Fruit fly (Drosophila melanogaster) whole organism, embryonic: ENCODE data around the gene Drsl4.

ENCODE experiments used
- Ada2b ChIP-seq: fragments of 200-800 bp; sonication (Bioruptor generic); IDR thresholded peaks from 2 replicates; pipeline ENCODE4 v1.3.6; 2022; ENCODE audit warnings: missing biosample characterization, missing genetic modification characterization
- Atf6 ChIP-seq: fragments of 200-800 bp; sonication (Bioruptor generic); IDR thresholded peaks from 2 replicates; pipeline ENCODE4 v1.3.6; 2022; ENCODE audit warnings: missing biosample characterization, missing genetic modification characterization
- BtbVII ChIP-seq: fragments of 200-800 bp; sonication (Bioruptor generic); optimal IDR thresholded peaks from 3 replicates; lab custom pipeline; 2017; ENCODE audit warnings: missing biosample characterization, mild to moderate bottlenecking, missing genetic modification characterization
- CG10267 ChIP-seq: fragments of 200-800 bp; sonication (Bioruptor generic); optimal IDR thresholded peaks from 2 replicates; lab custom pipeline; 2018; ENCODE audit warnings: missing biosample characterization, mild to moderate bottlenecking, missing genetic modification characterization, moderate library complexity
- CG10462 ChIP-seq: fragments of 200-800 bp; sonication (Bioruptor generic); optimal IDR thresholded peaks from 2 replicates; lab custom pipeline; 2016; ENCODE audit warnings: missing biosample characterization, missing genetic modification characterization
- CG10654 ChIP-seq: fragments of 200-800 bp; sonication (Bioruptor generic); optimal IDR thresholded peaks from 2 replicates; lab custom pipeline; 2016; ENCODE audit warnings: missing biosample characterization, missing genetic modification characterization
- CG12104 ChIP-seq: fragments of 200-800 bp; sonication (Bioruptor generic); optimal IDR thresholded peaks from 3 replicates; lab custom pipeline; 2016; ENCODE audit warnings: missing biosample characterization, missing genetic modification characterization
- CG14860 ChIP-seq: fragments of 200-800 bp; sonication (Bioruptor generic); IDR thresholded peaks from 3 replicates; pipeline ENCODE4 v1.3.6; 2022; ENCODE audit warnings: missing biosample characterization, missing genetic modification characterization; ENCODE audit not compliant: partially characterized antibody
- CG14965 ChIP-seq: fragments of 200-800 bp; sonication (Bioruptor generic); optimal IDR thresholded peaks from 2 replicates; lab custom pipeline; 2016; ENCODE audit warnings: missing biosample characterization, missing genetic modification characterization, borderline replicate concordance
- CG2889 ChIP-seq: fragments of 200-800 bp; sonication (Bioruptor generic); IDR thresholded peaks from 3 replicates; pipeline ENCODE4 v1.3.6; 2022; ENCODE audit warnings: missing biosample characterization, missing genetic modification characterization
- CG32532 ChIP-seq: fragments of 200-800 bp; sonication (Bioruptor generic); IDR thresholded peaks from 2 replicates; pipeline ENCODE4 v1.3.6; 2022; ENCODE audit warnings: missing biosample characterization, missing genetic modification characterization
- CG32767 ChIP-seq: fragments of 200-800 bp; sonication (Bioruptor generic); IDR thresholded peaks from 2 replicates; pipeline ENCODE4 v1.3.6; 2022; ENCODE audit warnings: missing biosample characterization, missing genetic modification characterization
- CG32772 ChIP-seq: fragments of 200-800 bp; sonication (Bioruptor generic); IDR thresholded peaks from 2 replicates; pipeline ENCODE4 v1.3.6; 2022; ENCODE audit warnings: missing biosample characterization, missing genetic modification characterization
- CG34224 ChIP-seq: fragments of 200-800 bp; sonication (Bioruptor generic); IDR thresholded peaks from 3 replicates; pipeline ENCODE4 v1.3.6; 2022; ENCODE audit warnings: missing biosample characterization, missing genetic modification characterization; ENCODE audit not compliant: partially characterized antibody
- CG8765 ChIP-seq: fragments of 200-800 bp; sonication (Bioruptor generic); IDR thresholded peaks from 2 replicates; pipeline ENCODE4 v1.3.6; 2022; ENCODE audit warnings: missing biosample characterization, missing genetic modification characterization
- CTCF ChIP-seq: fragments of 200-800 bp; sonication (Bioruptor generic); optimal IDR thresholded peaks from 2 replicates; lab custom pipeline; 2017; ENCODE audit warnings: missing biosample characterization, mild to moderate bottlenecking, missing genetic modification characterization, moderate library complexity
- Camta ChIP-seq: fragments of 200-800 bp; sonication (Bioruptor generic); optimal IDR thresholded peaks from 2 replicates; lab custom pipeline; 2016; ENCODE audit warnings: missing biosample characterization, missing genetic modification characterization
- Chrac-16 ChIP-seq: fragments of 200-800 bp; sonication (Bioruptor generic); optimal IDR thresholded peaks from 3 replicates; lab custom pipeline; 2016; ENCODE audit warnings: missing biosample characterization, missing genetic modification characterization
- MBD-R2 ChIP-seq: fragments of 200-800 bp; sonication (Bioruptor generic); IDR thresholded peaks from 2 replicates; pipeline ENCODE4 v1.3.6; 2022; ENCODE audit warnings: missing biosample characterization, missing genetic modification characterization
- Meics ChIP-seq: fragments of 200-800 bp; sonication (Bioruptor generic); optimal IDR thresholded peaks from 2 replicates; lab custom pipeline; 2017; ENCODE audit warnings: missing biosample characterization, mild to moderate bottlenecking, missing genetic modification characterization
- NFAT ChIP-seq: fragments of 200-800 bp; sonication (Bioruptor generic); IDR thresholded peaks from 2 replicates; pipeline ENCODE4 v1.3.6; 2022; ENCODE audit warnings: missing biosample characterization, missing genetic modification characterization
- Opbp ChIP-seq: fragments of 200-800 bp; sonication (Bioruptor generic); IDR thresholded peaks from 3 replicates; pipeline ENCODE4 v1.3.6; 2022; ENCODE audit warnings: missing biosample characterization, missing genetic modification characterization; ENCODE audit not compliant: partially characterized antibody
- Sin3A ChIP-seq: fragments of >200 bp; optimal IDR thresholded peaks from 2 replicates; lab custom pipeline; 2018
- Sox102F ChIP-seq: fragments of 200-800 bp; sonication (Bioruptor generic); optimal IDR thresholded peaks from 2 replicates; lab custom pipeline; 2018; ENCODE audit warnings: missing biosample characterization, mild to moderate bottlenecking, missing genetic modification characterization, moderate library complexity
- Stat92E ChIP-seq, 3 experiments: fragments of >200 bp in 2 of 3; fragments of 200-800 bp in 1 of 3; sonication (Bioruptor generic) in 1 of 3; optimal IDR thresholded peaks; 2 replicates each; lab custom pipeline; 2017 to 2019; ENCODE audit warnings: missing biosample characterization in 3 of 3, missing genetic modification characterization in 3 of 3, mild to moderate bottlenecking in 1 of 3, moderate library complexity in 1 of 3
- Xbp1 ChIP-seq: fragments of 200-800 bp; sonication (Bioruptor generic); optimal IDR thresholded peaks from 3 replicates; lab custom pipeline; 2016; ENCODE audit warnings: missing biosample characterization, mild to moderate bottlenecking, missing genetic modification characterization
- Xrp1 ChIP-seq: fragments of 200-800 bp; sonication (Bioruptor generic); IDR thresholded peaks from 2 replicates; pipeline ENCODE4 v1.3.6; 2022; ENCODE audit warnings: missing biosample characterization, missing genetic modification characterization
- ab ChIP-seq: fragments of 200-800 bp; sonication (Bioruptor generic); optimal IDR thresholded peaks from 2 replicates; lab custom pipeline; 2016; ENCODE audit warnings: missing biosample characterization, missing genetic modification characterization
- ac ChIP-seq: fragments of 200-800 bp; sonication (Bioruptor generic); optimal IDR thresholded peaks from 3 replicates; lab custom pipeline; 2017; ENCODE audit warnings: missing biosample characterization, mild to moderate bottlenecking, missing genetic modification characterization
- ci ChIP-seq: fragments of 200-800 bp; sonication (Bioruptor generic); IDR thresholded peaks from 3 replicates; pipeline ENCODE4 v1.3.6; 2022; ENCODE audit warnings: missing biosample characterization, missing genetic modification characterization
- corto ChIP-seq: fragments of 200-800 bp; sonication (Bioruptor generic); optimal IDR thresholded peaks from 2 replicates; lab custom pipeline; 2016; ENCODE audit warnings: missing biosample characterization, mild to moderate bottlenecking, missing genetic modification characterization, moderate library complexity
- emc ChIP-seq: fragments of 200-800 bp; sonication (Bioruptor generic); optimal IDR thresholded peaks from 2 replicates; lab custom pipeline; 2016; ENCODE audit warnings: missing biosample characterization, missing genetic modification characterization
- en ChIP-seq: fragments of 200-800 bp; sonication (Bioruptor generic); optimal IDR thresholded peaks from 2 replicates; lab custom pipeline; 2016; ENCODE audit warnings: missing biosample characterization, missing genetic modification characterization
- gro ChIP-seq: fragments of 200-800 bp; sonication (Bioruptor generic); optimal IDR thresholded peaks from 2 replicates; lab custom pipeline; 2016; ENCODE audit warnings: missing biosample characterization, missing genetic modification characterization
- gsb ChIP-seq: fragments of 200-800 bp; sonication (Bioruptor generic); IDR thresholded peaks from 2 replicates; pipeline ENCODE4 v1.3.6; 2022; ENCODE audit warnings: missing biosample characterization, missing genetic modification characterization
- ind ChIP-seq: fragments of 200-800 bp; sonication (Bioruptor generic); optimal IDR thresholded peaks from 3 replicates; lab custom pipeline; 2016; ENCODE audit warnings: missing biosample characterization, missing genetic modification characterization
- jing ChIP-seq: fragments of 200-800 bp; sonication (Bioruptor generic); optimal IDR thresholded peaks from 2 replicates; lab custom pipeline; 2018; ENCODE audit warnings: missing biosample characterization, mild to moderate bottlenecking, missing genetic modification characterization
- jumu ChIP-seq: fragments of 200-800 bp; sonication (Bioruptor generic); optimal IDR thresholded peaks from 3 replicates; lab custom pipeline; 2016; ENCODE audit warnings: missing biosample characterization, missing genetic modification characterization
- luna ChIP-seq: fragments of 200-800 bp; sonication (Bioruptor generic); optimal IDR thresholded peaks from 2 replicates; lab custom pipeline; 2016; ENCODE audit warnings: missing biosample characterization, missing genetic modification characterization
- org-1 ChIP-seq: fragments of 200-800 bp; sonication (Bioruptor generic); optimal IDR thresholded peaks from 2 replicates; lab custom pipeline; 2017; ENCODE audit warnings: missing biosample characterization, missing genetic modification characterization
- run ChIP-seq: fragments of 200-800 bp; sonication (Bioruptor generic); optimal IDR thresholded peaks from 3 replicates; lab custom pipeline; 2018; ENCODE audit warnings: missing biosample characterization, mild to moderate bottlenecking, missing genetic modification characterization
- sc ChIP-seq, 3 experiments: fragments of >200 bp in 2 of 3; fragments of 200-800 bp in 1 of 3; sonication (Bioruptor generic) in 1 of 3; optimal IDR thresholded peaks; 2 replicates in 2 of 3; 3 replicates in 1 of 3; lab custom pipeline; 2017; ENCODE audit warnings: mild to moderate bottlenecking in 1 of 3, missing biosample characterization in 1 of 3, missing genetic modification characterization in 1 of 3, missing genetic modification reagents in 1 of 3
- sd ChIP-seq: fragments of 200-800 bp; sonication (Bioruptor generic); optimal IDR thresholded peaks from 3 replicates; lab custom pipeline; 2018; ENCODE audit warnings: missing biosample characterization, mild to moderate bottlenecking, missing genetic modification characterization, moderate library complexity
- slou ChIP-seq: fragments of 200-800 bp; sonication (Bioruptor generic); optimal IDR thresholded peaks from 3 replicates; lab custom pipeline; 2016; ENCODE audit warnings: missing biosample characterization, missing genetic modification characterization
- stc ChIP-seq: fragments of 200-800 bp; sonication (Bioruptor generic); IDR thresholded peaks from 2 replicates; pipeline ENCODE4 v1.3.6; 2022; ENCODE audit warnings: missing biosample characterization, missing genetic modification characterization
- sug ChIP-seq: fragments of 200-800 bp; optimal IDR thresholded peaks from 2 replicates; lab custom pipeline; 2019; ENCODE audit warnings: missing biosample characterization, mild to moderate bottlenecking, missing genetic modification characterization, moderate library complexity
- tio ChIP-seq: fragments of 200-800 bp; sonication (Bioruptor generic); optimal IDR thresholded peaks from 2 replicates; lab custom pipeline; 2017; ENCODE audit warnings: missing biosample characterization, missing genetic modification characterization, inconsistent platforms
- toy ChIP-seq: fragments of 200-800 bp; sonication (Bioruptor generic); IDR thresholded peaks from 2 replicates; pipeline ENCODE4 v1.3.6; 2022; ENCODE audit warnings: missing biosample characterization, missing genetic modification characterization
- unc-4 ChIP-seq: fragments of 200-800 bp; sonication (Bioruptor generic); IDR thresholded peaks from 2 replicates; pipeline ENCODE4 v1.3.6; 2022; ENCODE audit warnings: missing biosample characterization, missing genetic modification characterization; ENCODE audit not compliant: partially characterized antibody
- vnd ChIP-seq: fragments of 200-800 bp; sonication (Bioruptor generic); IDR thresholded peaks from 3 replicates; pipeline ENCODE4 v1.3.6; 2022; ENCODE audit warnings: missing biosample characterization, missing genetic modification characterization; ENCODE audit not compliant: partially characterized antibody

Drsl4 gene

DNA sequence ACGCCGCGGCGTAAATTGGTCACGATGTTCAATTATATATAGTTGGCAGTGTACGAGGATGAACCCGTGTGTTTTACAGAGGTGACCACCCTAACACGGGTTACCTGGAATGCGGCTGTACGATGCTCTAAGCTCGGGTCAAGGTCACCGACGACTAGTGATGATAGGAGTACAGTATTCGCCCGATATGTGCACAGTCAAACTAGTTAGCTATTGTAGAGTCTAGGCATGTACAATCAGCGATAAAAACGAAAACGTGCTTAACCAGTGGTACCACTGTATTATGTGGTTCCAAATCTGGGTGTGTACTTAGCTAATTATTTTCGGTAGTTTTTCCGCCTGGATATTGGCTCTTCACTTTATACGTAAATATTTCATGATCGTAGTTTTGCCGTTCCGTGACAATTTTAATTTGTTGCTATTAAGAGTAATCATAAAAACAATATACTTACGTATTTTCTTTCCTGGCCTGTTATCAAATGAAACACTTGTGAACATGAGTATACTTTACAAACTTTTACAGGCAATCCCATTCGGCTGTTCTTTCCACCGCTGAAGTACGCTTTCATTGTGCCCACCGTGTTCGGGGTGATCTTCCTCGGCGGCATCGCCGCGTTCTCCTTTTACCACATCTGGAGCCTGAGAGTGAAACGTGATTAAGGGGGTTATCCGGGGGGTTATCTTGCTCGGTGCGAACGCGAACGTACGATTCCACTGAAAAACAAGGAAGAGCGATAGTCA lies 4.7 kb downstream of the Drsl4 start (continued):
- TF ChIP-seq emc (GFP tag; lab: Kevin White, UChicago) = no peak
- TF ChIP-seq tio (GFP tag; lab: Kevin White, UChicago) = no peak
- TF ChIP-seq jing (GFP tag; lab: Kevin White, UChicago) = no peak
- TF ChIP-seq Xbp1 = peak; percentile 43
- TF ChIP-seq Ada2b = 0 out of 2 replicates have a peak, but pooled peaks have one; percentile 19
- TF ChIP-seq sd (tag; lab: Kevin White, UChicago) = peak; percentile 92
- no peak for TF ChIP-seq slou (GFP tag; lab: Kevin White, UChicago)
- no peak for TF ChIP-seq BtbVII
- no peak for TF ChIP-seq CTCF
- TF ChIP-seq jumu (GFP tag; lab: Kevin White, UChicago) = peak; percentile 10
- no peak for TF ChIP-seq Sin3A (lab: Kevin White, UChicago)
- no peak for TF ChIP-seq Stat92E (GFP tag; optimal IDR thresholded peaks at IDR 0.05; lab: Kevin White, UChicago)
- TF ChIP-seq NFAT (GFP tag; lab: Robert Waterston, UW) = 0 out of 2 replicates have a peak, but pooled peaks have one; percentile 30
- TF ChIP-seq en (GFP tag; lab: Kevin White, UChicago) = no peak
- no peak for TF ChIP-seq CG14860 (GFP tag; lab: Robert Waterston, UW)
- no peak for TF ChIP-seq gsb (GFP tag; lab: Robert Waterston, UW)
- TF ChIP-seq ab (GFP tag; lab: Kevin White, UChicago) = no peak
- peak; percentile 31 for TF ChIP-seq org-1 (GFP tag; lab: Kevin White, UChicago)
- TF ChIP-seq sc (optimal IDR thresholded peaks at IDR 0.05; lab: Kevin White, UChicago) = no peak
- TF ChIP-seq sc (GFP tag; optimal IDR thresholded peaks at IDR 0.05; lab: Kevin White, UChicago) = no peak
- TF ChIP-seq Opbp (GFP tag; lab: Robert Waterston, UW) = no peak
- TF ChIP-seq CG2889 (GFP tag; lab: Robert Waterston, UW) = no peak
- peak; percentile 13; the same call in 1 of the 2 replicates for TF ChIP-seq stc (GFP tag; lab: Robert Waterston, UW)
- peak; percentile 55 for TF ChIP-seq sug (tag; lab: Kevin White, UChicago)
- no peak for TF ChIP-seq CG12104 (GFP tag; lab: Kevin White, UChicago)
- TF ChIP-seq CG10462 (GFP tag; lab: Kevin White, UChicago) = no peak
- peak; percentile 39 for TF ChIP-seq ind
- TF ChIP-seq vnd (GFP tag; lab: Robert Waterston, UW) = no peak
- no peak for TF ChIP-seq Chrac-16 (GFP tag; lab: Kevin White, UChicago)
- TF ChIP-seq CG32767 (GFP tag; lab: Robert Waterston, UW) = no peak
- no peak for TF ChIP-seq ac
- TF ChIP-seq luna (GFP tag; lab: Kevin White, UChicago) = peak; percentile 21
- TF ChIP-seq Camta (GFP tag; lab: Kevin White, UChicago) = no peak
- peak; percentile 43; the same call in 1 of the 2 replicates for TF ChIP-seq Atf6 (GFP tag; lab: Robert Waterston, UW)
- no peak for TF ChIP-seq CG34224 (GFP tag; lab: Robert Waterston, UW)
- TF ChIP-seq MBD-R2 (GFP tag; lab: Robert Waterston, UW) = peak; percentile 12; the same call in 1 of the 2 replicates
- no peak for TF ChIP-seq CG10267 (tag; lab: Kevin White, UChicago)
- no peak for TF ChIP-seq CG10654
- TF ChIP-seq CG8765 (GFP tag; lab: Robert Waterston, UW) = no peak
- TF ChIP-seq Xrp1 = no peak
- TF ChIP-seq corto = no peak
- no peak for TF ChIP-seq toy (GFP tag; lab: Robert Waterston, UW)
- no peak for TF ChIP-seq CG14965 (GFP tag; lab: Kevin White, UChicago)
- no peak for TF ChIP-seq ci (GFP tag; lab: Robert Waterston, UW)
- peak; percentile 46 for TF ChIP-seq Meics (GFP tag; lab: Kevin White, UChicago)
- TF ChIP-seq CG32532 (GFP tag; lab: Robert Waterston, UW) = peak; percentile 66
- TF ChIP-seq unc-4 (GFP tag; lab: Robert Waterston, UW) = no peak
- TF ChIP-seq Sox102F (GFP tag; lab: Kevin White, UChicago) = no peak
- no peak for TF ChIP-seq gro (GFP tag; lab: Kevin White, UChicago)
- TF ChIP-seq run (tag; lab: Kevin White, UChicago) = no peak
- peak; percentile 35; the same call in 1 of the 2 replicates for TF ChIP-seq CG32772
